Fruit fly (Drosophila melanogaster): ENCODE measurements around the gene gammaSnap2.

- TF ChIP-seq CG8159 (tag; optimal IDR thresholded peaks at IDR 0.05) (no peak), CG14655 (GFP tag; optimal IDR thresholded peaks at IDR 0.05) (no peak), CG10348 (GFP tag; IDR thresholded peaks at IDR 0.05) (no peak), CG32121 (GFP tag; IDR thresholded peaks at IDR 0.05) (no peak)
Measured at dm6 chr3R:10089171-10089664, 32.0 kb downstream of the gammaSnap2 start.
